Worm (Caenorhabditis elegans): ENCODE results near the gene test-1.

The test-1 gene

DNA sequence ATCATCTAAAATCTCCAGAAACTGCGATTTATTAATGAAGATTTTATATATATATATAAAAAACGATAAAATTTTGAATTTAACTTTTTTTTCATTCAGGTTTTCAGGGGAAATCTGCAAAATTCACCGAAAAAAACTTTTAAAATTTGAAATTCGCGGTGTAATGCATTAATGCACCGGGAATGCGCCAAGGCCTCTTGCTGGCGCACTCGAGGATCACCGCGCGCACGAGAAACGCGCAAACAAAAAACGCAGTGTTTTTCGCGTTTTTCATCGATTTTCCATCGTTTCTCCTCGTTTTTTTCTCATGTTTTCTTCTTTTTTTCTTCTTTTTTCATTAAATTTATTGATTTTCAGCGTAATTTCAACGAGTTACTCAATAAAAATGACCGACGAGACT is 40.8 kb downstream of the test-1 start, which contains the start of gene hrpu-2:
Gene hrpu-2 (plus strand): TSS at position 352 of the 400 bp plus-strand sequence.
- TF ChIP-seq ztf-4 (tag; optimal IDR thresholded peaks at IDR 0.05) (peak; percentile 28), ama-1 (optimal IDR thresholded peaks at IDR 0.05) (no peak), sem-4 (tag; optimal IDR thresholded peaks at IDR 0.05) (peak; percentile 62), fos-1 (tag; optimal IDR thresholded peaks at IDR 0.05) (peak; percentile 39), unc-55 (GFP tag; optimal IDR thresholded peaks at IDR 0.05) (peak; percentile 92), sma-3 (GFP tag; optimal IDR thresholded peaks at IDR 0.05) (peak; percentile 78), aly-2 (tag; optimal IDR thresholded peaks at IDR 0.05) (no peak), gmeb-1 (tag; optimal IDR thresholded peaks at IDR 0.05) (peak; percentile 98), mab-5 (tag; optimal IDR thresholded peaks at IDR 0.05) (peak; percentile 89), lin-39 (tag; optimal IDR thresholded peaks at IDR 0.05) (no peak), mbf-1 (tag; optimal IDR thresholded peaks at IDR 0.05) (no peak), Y55F3AM.14 (GFP tag; optimal IDR thresholded peaks at IDR 0.05) (no peak), peb-1 (tag; optimal IDR thresholded peaks at IDR 0.05) (no peak), blmp-1 (tag; optimal IDR thresholded peaks at IDR 0.05; ENCODE audit: insufficient read depth) (peak; percentile 53), lsy-2 (tag; optimal IDR thresholded peaks at IDR 0.05) (peak; percentile 89 to 92), elt-1 (tag; optimal IDR thresholded peaks at IDR 0.05) (no peak), elt-3 (tag; optimal IDR thresholded peaks at IDR 0.05) (no peak), nhr-11 (tag; optimal IDR thresholded peaks at IDR 0.05) (no peak), nhr-21 (tag; optimal IDR thresholded peaks at IDR 0.05) (peak; percentile 71), nhr-237 (tag; optimal IDR thresholded peaks at IDR 0.05) (no peak), mdl-1 (tag; optimal IDR thresholded peaks at IDR 0.05) (peak in 1 of 2 experiments; percentile 45), C34F6.9 (tag; optimal IDR thresholded peaks at IDR 0.05) (peak; percentile 88), ztf-11 (tag; optimal IDR thresholded peaks at IDR 0.05) (no peak), lin-13 (GFP tag; optimal IDR thresholded peaks at IDR 0.05) (peak; percentile 92), nhr-6 (tag; optimal IDR thresholded peaks at IDR 0.05) (peak; percentile 64), ceh-16 (tag; optimal IDR thresholded peaks at IDR 0.05) (no peak), nhr-77 (tag; optimal IDR thresholded peaks at IDR 0.05) (no peak), crh-2 (tag; optimal IDR thresholded peaks at IDR 0.05) (peak; percentile 90), snpc-4 (tag; optimal IDR thresholded peaks at IDR 0.05) (peak; percentile 46), ztf-1 (GFP tag; conservative IDR thresholded peaks at IDR 0.05) (no peak), skn-1 (tag; optimal IDR thresholded peaks at IDR 0.05) (no peak), ceh-82 (tag; optimal IDR thresholded peaks at IDR 0.05) (peak; percentile 41), nhr-23 (tag; optimal IDR thresholded peaks at IDR 0.05) (no peak), ZK546.5 (tag; optimal IDR thresholded peaks at IDR 0.05) (no peak), sma-9 (GFP tag; optimal IDR thresholded peaks at IDR 0.05) (peak; percentile 85), sma-9 (tag; optimal IDR thresholded peaks at IDR 0.05) (no peak), unc-62 (GFP tag; optimal IDR thresholded peaks at IDR 0.05) (no peak), alr-1 (tag; optimal IDR thresholded peaks at IDR 0.05) (no peak), nhr-129 (tag; optimal IDR thresholded peaks at IDR 0.05) (peak; percentile 40), egl-27 (tag; optimal IDR thresholded peaks at IDR 0.05) (peak; percentile 73), R02D3.7 (tag; optimal IDR thresholded peaks at IDR 0.05) (peak; percentile 51), lin-11 (tag; optimal IDR thresholded peaks at IDR 0.05) (peak; percentile 63), nhr-12 (tag; optimal IDR thresholded peaks at IDR 0.05) (no peak), unc-39 (tag; optimal IDR thresholded peaks at IDR 0.05) (no peak), F13H6.1 (tag; optimal IDR thresholded peaks at IDR 0.05) (peak; percentile 72), dmd-4 (tag; optimal IDR thresholded peaks at IDR 0.05) (no peak), nhr-10 (tag; optimal IDR thresholded peaks at IDR 0.05) (no peak), nhr-25 (tag; optimal IDR thresholded peaks at IDR 0.05) (peak; percentile 78)

DNA sequence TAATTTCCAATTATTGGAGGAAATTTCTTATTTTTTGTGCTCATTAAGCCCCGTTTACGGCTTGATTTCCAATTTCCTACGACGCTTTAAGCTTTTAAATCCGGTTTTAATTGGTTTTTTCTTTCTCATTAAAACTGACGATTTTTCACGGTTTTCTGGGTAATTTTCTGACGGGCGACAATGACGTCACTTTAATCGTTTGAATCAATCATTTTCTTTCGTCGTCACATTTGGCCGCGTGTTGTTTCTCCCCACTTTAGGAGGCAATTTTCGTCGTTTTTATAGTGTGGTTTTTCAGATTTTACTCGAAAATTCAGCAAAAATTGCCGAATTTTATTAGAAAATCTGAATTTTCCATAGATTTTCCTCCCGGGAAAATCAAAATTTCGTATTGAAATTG is 56.3 kb downstream of the test-1 start:
- TF ChIP-seq zag-1 (tag; optimal IDR thresholded peaks at IDR 0.05): no peak
- TF ChIP-seq lsy-2 (tag; optimal IDR thresholded peaks at IDR 0.05): peak in 1 of 2 experiments; percentile 17
- TF ChIP-seq nhr-25 (tag; optimal IDR thresholded peaks at IDR 0.05): peak; percentile 34

Data from whole organism, L2 larva.